Worm (Caenorhabditis elegans): ENCODE measurements around the gene C10A4.7.

C10A4.7 gene

DNA sequence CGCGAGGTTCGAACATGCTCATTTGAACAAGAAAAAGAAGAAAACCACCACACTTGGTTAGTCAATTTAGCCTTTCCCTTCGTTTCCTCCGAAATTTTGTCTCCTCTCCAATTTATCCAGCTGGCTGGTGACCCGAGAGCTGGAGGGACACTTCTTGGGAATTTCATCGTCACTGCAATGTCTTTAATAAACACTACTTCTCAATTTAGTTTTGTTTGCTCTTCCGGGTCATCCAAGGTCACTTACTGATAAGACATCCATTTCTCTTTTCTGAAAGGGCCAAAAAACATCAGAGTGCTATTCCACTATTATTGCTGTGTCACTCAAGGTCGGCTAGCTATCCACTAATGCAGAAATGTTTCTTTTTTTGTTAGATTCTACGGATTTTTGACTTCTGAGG lies 9.9 kb downstream of the C10A4.7 start, which contains the start of gene C10A4.3:
Gene C10A4.3 (plus strand): TSS at position 301 of the 400 bp plus-strand sequence.
- TF ChIP-seq nhr-28 (tag; optimal IDR thresholded peaks at IDR 0.05): no peak
- peak; percentile 8 for TF ChIP-seq ces-1 (GFP tag; optimal IDR thresholded peaks at IDR 0.05)

DNA sequence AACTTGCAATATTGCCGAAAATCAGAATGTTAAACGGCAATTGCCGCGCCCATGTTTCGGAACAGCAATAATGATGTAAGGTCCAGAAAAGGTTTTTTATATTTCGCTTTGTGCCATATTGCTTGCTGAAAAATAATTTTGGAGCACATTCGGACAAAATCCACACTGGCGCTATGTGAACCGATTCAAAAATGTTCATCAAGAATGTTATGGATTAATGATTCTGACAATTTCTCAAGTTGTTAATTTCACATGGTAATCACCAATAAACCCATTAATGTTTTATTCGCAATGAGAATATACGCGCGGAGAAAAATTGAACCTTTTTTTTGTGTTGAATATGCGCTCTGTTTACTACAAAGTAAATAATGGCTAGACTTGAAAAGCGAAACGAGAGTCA lies 10.8 kb downstream of the C10A4.7 start:
- TF ChIP-seq M03D4.4 (tag; optimal IDR thresholded peaks at IDR 0.05) (no peak), sptf-1 (tag; optimal IDR thresholded peaks at IDR 0.05) (no peak), nhr-2 (tag; optimal IDR thresholded peaks at IDR 0.05) (no peak), drap-1 (GFP tag; optimal IDR thresholded peaks at IDR 0.05) (no peak), snpc-4 (tag; optimal IDR thresholded peaks at IDR 0.05) (no peak), mab-5 (tag; optimal IDR thresholded peaks at IDR 0.05) (no peak), elt-1 (tag; optimal IDR thresholded peaks at IDR 0.05; ENCODE audit: borderline replicate concordance, insufficient read depth) (no peak), lsy-2 (tag; optimal IDR thresholded peaks at IDR 0.05) (no peak), hlh-1 (tag; optimal IDR thresholded peaks at IDR 0.05) (no peak), zip-8 (tag; optimal IDR thresholded peaks at IDR 0.05) (no peak), bed-3 (GFP tag; optimal IDR thresholded peaks at IDR 0.05) (no peak)

DNA sequence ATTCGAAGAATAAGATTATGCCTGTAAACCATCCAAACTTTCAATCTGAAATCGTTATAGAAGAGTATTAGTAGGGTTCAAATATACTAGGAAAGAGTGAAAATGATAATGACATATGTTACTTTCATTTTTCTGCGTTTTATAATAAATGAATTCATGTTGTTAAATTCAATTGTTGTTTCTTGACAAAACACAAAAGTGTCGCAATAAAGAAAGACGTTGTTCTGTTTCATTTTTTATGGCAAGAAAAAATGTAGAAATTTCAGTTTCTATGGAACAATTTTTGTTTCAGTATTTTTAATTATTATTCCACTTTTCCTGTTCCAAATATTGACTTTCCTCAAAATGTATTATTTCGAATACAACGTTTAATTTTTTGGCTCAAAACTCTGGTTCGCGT lies 14.5 kb downstream of the C10A4.7 start, which contains the start of gene C10A4.4:
Gene C10A4.4 (plus strand): TSS at position 301 of the 400 bp plus-strand sequence.
- TF ChIP-seq tbx-8 (GFP tag; optimal IDR thresholded peaks at IDR 0.05): no peak
- TF ChIP-seq sptf-1 (tag; optimal IDR thresholded peaks at IDR 0.05): no peak
- TF ChIP-seq cnd-1 (tag; optimal IDR thresholded peaks at IDR 0.05): no peak
- TF ChIP-seq sem-2 (GFP tag; optimal IDR thresholded peaks at IDR 0.05): no peak
- TF ChIP-seq mls-2 (tag; optimal IDR thresholded peaks at IDR 0.05): no peak
- no peak for TF ChIP-seq snpc-4 (tag; optimal IDR thresholded peaks at IDR 0.05)
- TF ChIP-seq drap-1 (GFP tag; optimal IDR thresholded peaks at IDR 0.05): no peak
- no peak for TF ChIP-seq unc-120 (tag; optimal IDR thresholded peaks at IDR 0.05; ENCODE audit: poor library complexity, severe bottlenecking)
- TF ChIP-seq lin-32 (GFP tag; optimal IDR thresholded peaks at IDR 0.05): no peak
- no peak for TF ChIP-seq nhr-237 (tag; optimal IDR thresholded peaks at IDR 0.05)
- no peak for TF ChIP-seq nhr-76 (tag; optimal IDR thresholded peaks at IDR 0.05)
- TF ChIP-seq blmp-1 (tag; optimal IDR thresholded peaks at IDR 0.05): no peak
- no peak for TF ChIP-seq nhr-2 (tag; optimal IDR thresholded peaks at IDR 0.05)
- no peak for TF ChIP-seq ces-1 (GFP tag; optimal IDR thresholded peaks at IDR 0.05)
- no peak for TF ChIP-seq M03D4.4 (tag; optimal IDR thresholded peaks at IDR 0.05)
- no peak for TF ChIP-seq hlh-1 (tag; optimal IDR thresholded peaks at IDR 0.05)
- no peak for TF ChIP-seq ceh-83 (GFP tag; optimal IDR thresholded peaks at IDR 0.05)

DNA sequence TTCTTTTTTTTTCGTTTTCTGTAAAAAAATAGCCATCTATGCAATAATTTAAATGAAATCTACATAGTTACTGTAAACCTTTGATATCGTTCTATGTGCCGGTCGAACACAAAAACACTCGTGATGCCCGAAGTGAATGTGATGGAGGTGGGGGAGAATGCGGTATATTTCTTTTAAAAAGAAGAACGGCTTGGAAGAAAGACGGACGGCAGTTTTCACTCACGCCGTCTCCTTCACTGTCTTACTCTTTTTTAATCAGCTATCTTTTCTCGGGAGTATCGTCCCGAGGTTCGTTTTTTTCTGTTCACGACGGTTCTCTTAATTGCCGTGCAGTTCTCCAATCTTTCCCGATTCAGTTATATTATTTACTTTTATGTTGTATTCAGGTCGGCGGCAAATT lies 16.7 kb downstream of the C10A4.7 start, which contains the start of gene C10A4.10:
Gene C10A4.10 (plus strand): TSS at position 301 of the 400 bp plus-strand sequence.
- TF ChIP-seq ceh-39 (tag; optimal IDR thresholded peaks at IDR 0.05) (no peak), zip-8 (tag; optimal IDR thresholded peaks at IDR 0.05) (no peak), ceh-43 (GFP tag; optimal IDR thresholded peaks at IDR 0.05) (no peak), sptf-1 (tag; optimal IDR thresholded peaks at IDR 0.05) (no peak), nhr-237 (tag; optimal IDR thresholded peaks at IDR 0.05) (no peak), nhr-28 (tag; optimal IDR thresholded peaks at IDR 0.05) (no peak), lsy-2 (tag; optimal IDR thresholded peaks at IDR 0.05) (no peak), elt-3 (tag; optimal IDR thresholded peaks at IDR 0.05) (no peak), flh-1 (GFP tag; optimal IDR thresholded peaks at IDR 0.05) (no peak), hlh-1 (tag; optimal IDR thresholded peaks at IDR 0.05) (no peak), pha-4 (tag; optimal IDR thresholded peaks at IDR 0.05) (no peak), cnd-1 (tag; optimal IDR thresholded peaks at IDR 0.05) (no peak), sem-2 (GFP tag; optimal IDR thresholded peaks at IDR 0.05) (no peak), drap-1 (GFP tag; optimal IDR thresholded peaks at IDR 0.05) (no peak), nhr-12 (tag; optimal IDR thresholded peaks at IDR 0.05) (no peak), nhr-2 (tag; optimal IDR thresholded peaks at IDR 0.05) (no peak), blmp-1 (tag; optimal IDR thresholded peaks at IDR 0.05) (no peak)

DNA sequence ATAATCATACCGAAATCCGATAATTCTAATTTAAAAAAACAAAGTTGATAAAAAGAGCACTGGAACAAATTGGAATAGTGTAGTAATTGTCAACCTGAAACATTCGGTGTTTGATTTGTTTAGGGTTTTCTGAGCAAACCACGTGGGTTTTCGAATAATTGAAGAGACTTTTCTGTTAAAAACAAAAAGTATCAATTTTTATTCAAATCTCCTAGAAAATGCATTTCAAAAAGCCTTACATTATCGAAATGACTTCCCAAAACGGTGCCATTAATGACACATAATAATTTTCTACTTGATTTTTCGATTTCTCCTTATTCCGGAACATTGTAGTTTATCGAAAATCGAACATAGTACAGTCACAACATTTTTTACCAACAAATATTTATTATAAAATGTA lies 17.4 kb downstream of the C10A4.7 start, which contains the start of gene C10A4.13:
Gene C10A4.13 (minus strand): TSS at position 101 of the 400 bp plus-strand sequence.
- TF ChIP-seq lin-32 (GFP tag; optimal IDR thresholded peaks at IDR 0.05) (no peak), ham-2 (GFP tag; optimal IDR thresholded peaks at IDR 0.05) (no peak), elt-1 (tag; optimal IDR thresholded peaks at IDR 0.05; ENCODE audit: borderline replicate concordance, insufficient read depth) (no peak), snpc-4 (tag; optimal IDR thresholded peaks at IDR 0.05) (no peak), nhr-28 (tag; optimal IDR thresholded peaks at IDR 0.05) (no peak), mls-2 (tag; optimal IDR thresholded peaks at IDR 0.05) (no peak), flh-1 (GFP tag; optimal IDR thresholded peaks at IDR 0.05) (no peak), mab-5 (tag; optimal IDR thresholded peaks at IDR 0.05) (no peak), ceh-39 (tag; optimal IDR thresholded peaks at IDR 0.05) (no peak), sptf-1 (tag; optimal IDR thresholded peaks at IDR 0.05) (no peak), lin-13 (tag; optimal IDR thresholded peaks at IDR 0.05) (no peak), ztf-11 (tag; optimal IDR thresholded peaks at IDR 0.05) (no peak), zip-8 (tag; optimal IDR thresholded peaks at IDR 0.05) (no peak), unc-39 (tag; optimal IDR thresholded peaks at IDR 0.05) (no peak), nhr-2 (tag; optimal IDR thresholded peaks at IDR 0.05) (no peak), unc-120 (tag; optimal IDR thresholded peaks at IDR 0.05; ENCODE audit: poor library complexity, severe bottlenecking) (no peak)

Data from whole organism, mixed stage, embryonic.